Fruit fly (Drosophila melanogaster) Kc167 (cell line): ENCODE data around the gene Alp10.

Experiments
- Myc ChIP-seq: fragments of >200 bp; optimal IDR thresholded peaks from 2 replicates; lab custom pipeline; 2017; ENCODE audit warnings: missing external identifiers
- Sin3A ChIP-seq: fragments of >200 bp; optimal IDR thresholded peaks from 2 replicates; lab custom pipeline; 2018; ENCODE audit warnings: missing external identifiers
- h ChIP-seq: fragments of >200 bp; optimal IDR thresholded peaks from 3 replicates; lab custom pipeline; 2018; ENCODE audit warnings: missing external identifiers
- insv ChIP-seq: fragments of >200 bp; optimal IDR thresholded peaks from 3 replicates; lab custom pipeline; 2018; ENCODE audit warnings: missing external identifiers
- psq ChIP-seq: fragments of >200 bp; optimal IDR thresholded peaks from 2 replicates; lab custom pipeline; 2017; ENCODE audit warnings: missing external identifiers
- ttk ChIP-seq: sonication (Bioruptor generic); optimal IDR thresholded peaks from 2 replicates; lab custom pipeline; 2017; ENCODE audit warnings: missing external identifiers

Gene Alp10

dm6 chr3L:5594853-5595593, at the start of gene Alp10, which contains the start of gene Alp9:
Gene Alp10 (minus strand): TSS chr3L:5595272.
Gene Alp9 (plus strand): TSS chr3L:5595542.
- TF ChIP-seq insv (lab: Kevin White, UChicago) (no peak), Sin3A (lab: Kevin White, UChicago) (no peak), psq (lab: Kevin White, UChicago) (no peak), h (no peak), Myc (lab: Kevin White, UChicago) (no peak), ttk (lab: Kevin White, UChicago) (no peak)

DNA sequence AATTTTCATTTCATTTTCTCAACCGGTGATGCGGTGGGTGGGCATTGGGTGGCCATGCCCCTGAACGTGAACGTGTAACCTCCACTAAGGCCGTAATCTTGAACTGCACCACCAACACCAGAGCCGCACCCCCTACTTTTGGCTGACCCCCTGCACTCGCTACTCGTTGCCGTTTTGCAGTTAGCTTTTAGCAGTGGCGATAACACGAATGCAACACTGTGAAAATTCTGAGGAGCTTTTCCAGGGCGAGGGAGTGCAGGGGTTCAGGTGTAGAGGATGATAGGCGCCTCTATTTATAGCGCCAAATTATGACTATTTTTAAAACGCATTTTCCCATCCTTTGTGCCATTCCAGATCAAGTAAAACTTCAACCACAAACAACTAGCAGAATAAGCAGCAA, 48.7 kb upstream of the Alp10 start:
- TF ChIP-seq Myc (lab: Kevin White, UChicago) (no peak), insv (lab: Kevin White, UChicago) (no peak), psq (lab: Kevin White, UChicago) (no peak)

dm6 chr3L:5642837-5643236, 47.8 kb upstream of the Alp10 start:
- TF ChIP-seq Myc (lab: Kevin White, UChicago) = no peak
- TF ChIP-seq Sin3A (lab: Kevin White, UChicago) = no peak
- no peak for TF ChIP-seq h
- no peak for TF ChIP-seq insv (lab: Kevin White, UChicago)
- no peak for TF ChIP-seq psq (lab: Kevin White, UChicago)
- no peak for TF ChIP-seq ttk (lab: Kevin White, UChicago)

DNA sequence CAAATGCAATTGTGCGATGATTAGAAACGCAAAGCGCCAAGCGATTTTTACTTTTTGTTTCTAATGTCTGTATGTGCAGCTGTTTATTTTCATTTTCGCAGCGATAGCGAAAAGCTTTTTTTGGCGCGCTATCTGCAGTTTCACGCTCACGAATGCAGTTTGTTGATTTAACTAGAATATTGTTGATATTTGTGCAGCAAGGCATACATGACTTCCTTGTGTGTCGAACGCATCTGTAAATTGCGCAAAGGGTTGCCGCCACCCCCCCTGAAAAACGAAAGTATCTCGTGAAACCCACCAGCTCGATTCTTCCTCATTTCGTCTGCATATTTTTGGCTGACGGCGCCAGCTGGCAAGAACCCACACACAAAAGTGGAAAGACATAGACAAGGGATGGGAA, 46.5 kb upstream of the Alp10 start:
- TF ChIP-seq insv (lab: Kevin White, UChicago) (no peak), Sin3A (lab: Kevin White, UChicago) (no peak), h (no peak), ttk (lab: Kevin White, UChicago) (no peak), Myc (lab: Kevin White, UChicago) (no peak), psq (lab: Kevin White, UChicago) (no peak)

DNA sequence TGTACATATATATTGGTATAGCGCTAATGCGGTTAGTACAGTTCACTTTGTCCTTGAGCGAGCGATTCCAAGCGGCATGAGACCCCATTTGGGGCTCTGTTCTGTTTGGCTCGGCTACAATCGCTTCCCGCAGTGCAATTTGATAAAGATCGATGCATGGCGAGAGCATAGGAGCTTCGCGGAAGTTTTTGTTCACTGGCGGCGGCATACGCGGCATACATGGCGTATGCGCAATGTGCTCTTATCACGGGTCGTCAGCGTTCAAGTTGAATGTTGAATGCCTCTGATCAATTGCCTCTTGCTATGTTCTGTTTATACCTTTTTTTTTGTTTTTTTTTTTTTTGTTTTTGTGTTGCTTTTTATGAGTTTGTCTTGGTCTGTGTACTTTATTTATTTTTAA, 46.0 kb upstream of the Alp10 start:
- TF ChIP-seq insv (lab: Kevin White, UChicago) (no peak), h (no peak), ttk (lab: Kevin White, UChicago) (no peak), psq (lab: Kevin White, UChicago) (no peak), Myc (lab: Kevin White, UChicago) (no peak), Sin3A (lab: Kevin White, UChicago) (no peak)

- TF ChIP-seq h (no peak), Sin3A (lab: Kevin White, UChicago) (no peak), psq (lab: Kevin White, UChicago) (no peak), Myc (lab: Kevin White, UChicago) (no peak), insv (lab: Kevin White, UChicago) (no peak), ttk (lab: Kevin White, UChicago) (no peak)
These were observed 45.6 kb upstream of the Alp10 start for dm6 chr3L:5640689-5641088.

DNA sequence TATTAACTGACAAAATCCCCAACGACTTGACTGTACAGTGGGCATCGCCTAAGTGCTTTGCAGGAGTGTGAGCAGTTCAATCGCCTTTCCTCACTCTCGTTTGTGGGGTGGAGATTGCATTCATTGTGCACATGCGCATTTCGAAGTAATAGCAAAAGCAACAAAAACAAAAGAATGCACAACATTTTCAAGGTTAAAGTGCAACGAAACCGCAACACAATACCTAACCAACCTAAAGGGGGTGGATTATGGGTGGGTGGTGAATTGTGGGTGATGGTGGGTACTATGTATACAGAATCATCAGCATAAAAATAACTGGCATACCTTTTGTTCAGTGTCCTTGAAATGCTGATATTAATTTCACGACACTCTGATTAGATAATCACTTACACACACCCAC, 44.4 kb upstream of the Alp10 start:
- TF ChIP-seq h (no peak), psq (lab: Kevin White, UChicago) (no peak), Myc (lab: Kevin White, UChicago) (no peak), insv (lab: Kevin White, UChicago) (no peak), Sin3A (lab: Kevin White, UChicago) (no peak), ttk (lab: Kevin White, UChicago) (no peak)

- TF ChIP-seq insv (lab: Kevin White, UChicago) = no peak
- no peak for TF ChIP-seq psq (lab: Kevin White, UChicago)
- TF ChIP-seq ttk (lab: Kevin White, UChicago) = no peak
- TF ChIP-seq h = no peak
- no peak for TF ChIP-seq Sin3A (lab: Kevin White, UChicago)
- TF ChIP-seq Myc (lab: Kevin White, UChicago) = no peak
These were observed 43.5 kb upstream of the Alp10 start for dm6 chr3L:5638542-5639045.

- TF ChIP-seq Myc (lab: Kevin White, UChicago) (no peak), h (no peak), psq (lab: Kevin White, UChicago) (no peak), insv (lab: Kevin White, UChicago) (no peak), Sin3A (lab: Kevin White, UChicago) (no peak)
These were observed 42.4 kb upstream of the Alp10 start for dm6 chr3L:5637477-5637876.

dm6 chr3L:5635237-5636025, 40.4 kb upstream of the Alp10 start:
- TF ChIP-seq Sin3A (lab: Kevin White, UChicago) = no peak
- no peak for TF ChIP-seq insv (lab: Kevin White, UChicago)
- TF ChIP-seq psq (lab: Kevin White, UChicago) = no peak
- TF ChIP-seq Myc (lab: Kevin White, UChicago) = no peak
- no peak for TF ChIP-seq ttk (lab: Kevin White, UChicago)
- TF ChIP-seq h = no peak

- TF ChIP-seq ttk (lab: Kevin White, UChicago) (no peak), insv (lab: Kevin White, UChicago) (no peak), psq (lab: Kevin White, UChicago) (no peak), Myc (lab: Kevin White, UChicago) (no peak), h (no peak), Sin3A (lab: Kevin White, UChicago) (no peak)
These were observed 39.3 kb upstream of the Alp10 start for dm6 chr3L:5634188-5634894.
